Worm (Caenorhabditis elegans): ENCODE measurements around the gene npr-32.
"Not testable (repeated sequence)": the region's sequence is repeated elsewhere in the genome, so short reads cannot be mapped to it uniquely, and the experiment has no call there.

- TF ChIP-seq nhr-6 (tag; optimal IDR thresholded peaks at IDR 0.05); nhr-237 (tag; optimal IDR thresholded peaks at IDR 0.05); ceh-28 (tag; optimal IDR thresholded peaks at IDR 0.05); ceh-82 (tag; optimal IDR thresholded peaks at IDR 0.05); nhr-28 (tag; optimal IDR thresholded peaks at IDR 0.05); ztf-11 (tag; optimal IDR thresholded peaks at IDR 0.05); T26A8.4 (GFP tag; IDR thresholded peaks at IDR 0.05); ces-1 (GFP tag; optimal IDR thresholded peaks at IDR 0.05); lsy-2 (tag; optimal IDR thresholded peaks at IDR 0.05); Y48G9A.11 (GFP tag; IDR thresholded peaks at IDR 0.05): not testable (repeated sequence)
Observed at ce11 chrIV:17222145-17222544, 8.7 kb downstream of the npr-32 start.

All from whole organism, L4 larva.